Worm (Caenorhabditis elegans) whole organism, late embryonic: ENCODE results near the gene ugt-56.

Experiments used
- C08G9.2 ChIP-seq: sonication (generic microtip); optimal IDR thresholded peaks from 2 replicates; lab custom pipeline; 2016; ENCODE audit warnings: mild to moderate bottlenecking, missing genetic modification characterization, moderate library complexity, missing compliant biosample characterization
- C38D4.7 ChIP-seq: fragments of 200-800 bp; sonication (Bioruptor generic); optimal IDR thresholded peaks from 2 replicates; lab custom pipeline; 2018; ENCODE audit warnings: mild to moderate bottlenecking, missing genetic modification characterization, moderate library complexity, missing compliant biosample characterization
- K02D7.2 ChIP-seq: sonication (generic microtip); optimal IDR thresholded peaks from 2 replicates; lab custom pipeline; 2017; ENCODE audit warnings: mild to moderate bottlenecking, missing genetic modification characterization, missing compliant biosample characterization
- T23F11.4 ChIP-seq: fragments of 200-800 bp; sonication (Bioruptor generic); optimal IDR thresholded peaks from 2 replicates; lab custom pipeline; 2018; ENCODE audit warnings: mild to moderate bottlenecking, missing genetic modification characterization, missing compliant biosample characterization
- Y22D7AL.16 ChIP-seq: sonication (generic microtip); optimal IDR thresholded peaks from 2 replicates; lab custom pipeline; 2016; ENCODE audit warnings: missing genetic modification characterization, missing compliant biosample characterization
- ama-1 ChIP-seq: fragments of 150-350 bp; optimal IDR thresholded peaks from 2 replicates; lab custom pipeline; 2014
- ceh-18 ChIP-seq: sonication (generic microtip); optimal IDR thresholded peaks from 2 replicates; lab custom pipeline; 2016; ENCODE audit warnings: missing genetic modification characterization, missing compliant biosample characterization
- ceh-19 ChIP-seq: fragments of 200-800 bp; sonication (Bioruptor generic); optimal IDR thresholded peaks from 2 replicates; lab custom pipeline; 2018; ENCODE audit warnings: mild to moderate bottlenecking, missing genetic modification characterization, missing compliant biosample characterization
- ceh-2 ChIP-seq: sonication (generic microtip); optimal IDR thresholded peaks from 2 replicates; lab custom pipeline; 2016; ENCODE audit warnings: missing genotype, missing genetic modification characterization, missing compliant biosample characterization
- ceh-22 ChIP-seq: sonication (generic microtip); optimal IDR thresholded peaks from 2 replicates; lab custom pipeline; 2017; ENCODE audit warnings: missing biosample characterization, missing genetic modification characterization
- ceh-30 ChIP-seq: fragments of 150-350 bp; optimal IDR thresholded peaks from 2 replicates; lab custom pipeline; 2014; ENCODE audit warnings: missing biosample characterization, missing genetic modification characterization
- ceh-34 ChIP-seq: sonication (generic microtip); optimal IDR thresholded peaks from 2 replicates; lab custom pipeline; 2016; ENCODE audit warnings: mild to moderate bottlenecking, missing genetic modification characterization, missing compliant biosample characterization
- ceh-45 ChIP-seq: fragments of 200-800 bp; sonication (Bioruptor generic); IDR thresholded peaks from 2 replicates; pipeline ENCODE4 v1.3.6; 2022; ENCODE audit warnings: missing genetic modification reagents, missing genetic modification characterization, missing compliant biosample characterization
- ceh-48 ChIP-seq: sonication (generic microtip); optimal IDR thresholded peaks from 2 replicates; lab custom pipeline; 2016; ENCODE audit warnings: missing genetic modification characterization, inconsistent platforms, missing compliant biosample characterization
- elt-2 ChIP-seq: sonication (generic microtip); optimal IDR thresholded peaks from 2 replicates; lab custom pipeline; 2016; ENCODE audit warnings: missing genetic modification reagents, missing genetic modification characterization, missing compliant biosample characterization
- eyg-1 ChIP-seq: sonication (generic microtip); optimal IDR thresholded peaks from 2 replicates; lab custom pipeline; 2016; ENCODE audit warnings: missing genotype, missing genetic modification characterization, missing compliant biosample characterization
- fkh-10 ChIP-seq: fragments of 150-350 bp; optimal IDR thresholded peaks from 2 replicates; lab custom pipeline; 2014; ENCODE audit warnings: missing biosample characterization, missing genetic modification reagents, missing genetic modification characterization
- gmeb-2 ChIP-seq: sonication (generic microtip); optimal IDR thresholded peaks from 2 replicates; lab custom pipeline; 2016; ENCODE audit warnings: missing genetic modification characterization, inconsistent platforms, missing compliant biosample characterization
- hlh-30 ChIP-seq: sonication (generic microtip); optimal IDR thresholded peaks from 2 replicates; lab custom pipeline; 2017; ENCODE audit warnings: antibody characterized with exemption, missing genetic modification characterization, missing compliant biosample characterization; ENCODE audit not compliant: insufficient read depth
- hlh-8 ChIP-seq: sonication (generic microtip); optimal IDR thresholded peaks from 2 replicates; lab custom pipeline; 2016; ENCODE audit warnings: missing genotype, missing genetic modification characterization, missing compliant biosample characterization
- nfya-1 ChIP-seq: sonication (generic microtip); optimal IDR thresholded peaks from 2 replicates; lab custom pipeline; 2017; ENCODE audit warnings: missing genetic modification characterization, mild to moderate bottlenecking, missing compliant biosample characterization, antibody characterized with exemption, moderate library complexity
- nhr-232 ChIP-seq: sonication (generic microtip); optimal IDR thresholded peaks from 2 replicates; lab custom pipeline; 2016; ENCODE audit warnings: missing genetic modification characterization, missing compliant biosample characterization
- pat-9 ChIP-seq: fragments of 200-800 bp; sonication (Bioruptor generic); optimal IDR thresholded peaks from 2 replicates; lab custom pipeline; 2018; ENCODE audit warnings: mild to moderate bottlenecking, missing genetic modification characterization, moderate library complexity, missing compliant biosample characterization
- pha-4 ChIP-seq: fragments of 150-350 bp; optimal IDR thresholded peaks from 2 replicates; lab custom pipeline; 2018; ENCODE audit warnings: missing biosample characterization, missing genetic modification reagents, missing genetic modification characterization
- pqm-1 ChIP-seq: sonication (generic microtip); optimal IDR thresholded peaks from 2 replicates; lab custom pipeline; 2016; ENCODE audit warnings: missing genetic modification characterization, missing compliant biosample characterization
- ref-2 ChIP-seq: sonication (generic microtip); optimal IDR thresholded peaks from 2 replicates; lab custom pipeline; 2016; ENCODE audit warnings: missing genetic modification characterization, missing compliant biosample characterization
- rnt-1 ChIP-seq: sonication (generic microtip); optimal IDR thresholded peaks from 2 replicates; lab custom pipeline; 2016; ENCODE audit warnings: missing genetic modification characterization, missing compliant biosample characterization
- sdc-2 ChIP-seq: sonication (generic microtip); optimal IDR thresholded peaks from 2 replicates; lab custom pipeline; 2016; ENCODE audit warnings: missing genotype, missing genetic modification characterization, missing compliant biosample characterization
- sox-2 ChIP-seq: fragments of 200-800 bp; sonication (Bioruptor generic); IDR thresholded peaks from 2 replicates; pipeline ENCODE4 v1.3.6; 2022; ENCODE audit warnings: missing genetic modification reagents, missing genetic modification characterization, missing compliant biosample characterization
- sox-4 ChIP-seq: sonication (generic microtip); optimal IDR thresholded peaks from 2 replicates; lab custom pipeline; 2017; ENCODE audit warnings: mild to moderate bottlenecking, missing genetic modification characterization, inconsistent platforms, missing compliant biosample characterization
- syd-9 ChIP-seq: sonication (generic microtip); optimal IDR thresholded peaks from 2 replicates; lab custom pipeline; 2016; ENCODE audit warnings: mild to moderate bottlenecking, missing genetic modification characterization, moderate library complexity, missing compliant biosample characterization
- tbx-2 ChIP-seq: sonication (generic microtip); optimal IDR thresholded peaks from 2 replicates; lab custom pipeline; 2016; ENCODE audit warnings: missing genetic modification characterization, missing compliant biosample characterization
- tbx-7 ChIP-seq: sonication (generic microtip); optimal IDR thresholded peaks from 2 replicates; lab custom pipeline; 2016; ENCODE audit warnings: missing genotype, missing genetic modification characterization, missing compliant biosample characterization
- unc-3 ChIP-seq, 2 experiments: fragments of 200-800 bp in 1 of 2; sonication (Bioruptor generic) in 1 of 2; sonication (generic microtip) in 1 of 2; conservative IDR thresholded peaks in 1 of 2; optimal IDR thresholded peaks in 1 of 2; 2 replicates each; pipeline versions ENCODE4 v1.3.6 to Lab custom; 2016 to 2022; ENCODE audit warnings: missing compliant biosample characterization in 2 of 2, missing genetic modification characterization in 2 of 2, missing genetic modification reagents in 1 of 2
- unc-42 ChIP-seq: sonication (generic microtip); optimal IDR thresholded peaks from 2 replicates; lab custom pipeline; 2016; ENCODE audit warnings: missing genotype, missing genetic modification characterization, missing compliant biosample characterization
- unc-55 ChIP-seq: sonication (generic microtip); optimal IDR thresholded peaks from 2 replicates; lab custom pipeline; 2017; ENCODE audit warnings: missing biosample characterization, missing genetic modification reagents, missing genetic modification characterization
- zip-5 ChIP-seq: sonication (generic microtip); optimal IDR thresholded peaks from 2 replicates; lab custom pipeline; 2016; ENCODE audit warnings: missing genetic modification characterization, missing compliant biosample characterization

Gene ugt-56

ce11 chrV:12252272-12252671 is 6.5 kb upstream of the ugt-56 start, which contains the start of gene lrx-1:
lrx-1 (plus strand) TSS chrV:12252572.
- TF ChIP-seq ceh-19 (GFP tag; lab: Kevin White, UChicago) (no peak), zip-5 (tag; lab: Kevin White, UChicago) (no peak), sox-4 (tag; lab: Kevin White, UChicago) (no peak), ceh-45 (GFP tag; lab: Robert Waterston, UW) (no peak), gmeb-2 (no peak), rnt-1 (tag; lab: Kevin White, UChicago) (no peak), T23F11.4 (no peak), elt-2 (tag; lab: Kevin White, UChicago) (no peak), unc-55 (no peak), ceh-18 (tag; lab: Kevin White, UChicago) (no peak), pha-4 (tag; lab: Kevin White, UChicago) (no peak)

DNA sequence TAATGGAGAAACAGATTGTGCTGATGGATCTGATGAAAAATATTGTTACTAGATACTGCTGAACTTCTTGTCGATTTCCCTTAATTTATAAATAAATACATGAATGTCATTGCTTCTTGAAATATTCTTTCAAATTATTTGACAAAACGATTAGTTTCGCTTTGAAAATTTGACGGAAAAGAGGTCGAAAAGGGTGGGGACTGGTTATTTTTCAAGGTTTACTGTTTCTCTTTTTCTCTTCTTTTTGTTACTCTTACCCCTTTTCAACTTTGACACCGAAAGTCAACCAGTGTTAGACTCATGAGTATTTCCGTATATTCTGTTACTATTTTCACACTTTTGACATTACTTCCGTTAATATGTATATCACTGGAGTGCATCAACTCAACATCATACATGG is 3.4 kb upstream of the ugt-56 start, which contains the start of gene T04H1.12:
Gene T04H1.12 (plus strand): TSS at position 301 of the 400 bp plus-strand sequence.
- TF ChIP-seq C38D4.7 (GFP tag; lab: Kevin White, UChicago) = no peak
- TF ChIP-seq eyg-1 = no peak
- no peak for TF ChIP-seq pqm-1 (tag; lab: Kevin White, UChicago)
- no peak for TF ChIP-seq unc-42 (tag; lab: Kevin White, UChicago)
- no peak for TF ChIP-seq elt-2 (tag; lab: Kevin White, UChicago)
- no peak for TF ChIP-seq ceh-34 (tag; lab: Kevin White, UChicago)
- no peak for TF ChIP-seq tbx-2 (tag; lab: Kevin White, UChicago)
- no peak for TF ChIP-seq tbx-7 (tag; lab: Kevin White, UChicago)
- TF ChIP-seq syd-9 (tag; lab: Kevin White, UChicago) = no peak
- TF ChIP-seq hlh-8 = no peak
- TF ChIP-seq ceh-30 (tag; lab: Kevin White, UChicago) = no peak
- TF ChIP-seq Y22D7AL.16 (tag; lab: Kevin White, UChicago) = no peak
- TF ChIP-seq hlh-30 (tag; lab: Kevin White, UChicago) = no peak
- no peak for TF ChIP-seq ceh-45 (GFP tag; lab: Robert Waterston, UW)
- TF ChIP-seq fkh-10 (GFP tag; lab: Kevin White, UChicago) = no peak
- TF ChIP-seq ceh-19 (GFP tag; lab: Kevin White, UChicago) = no peak
- TF ChIP-seq, all 69 proteins: peak for 0

ce11 chrV:12256398-12256797 is 2.4 kb upstream of the ugt-56 start, which contains the start of gene ugt-55:
ugt-55 (plus strand) TSS chrV:12256698.
- no peak for TF ChIP-seq hlh-30 (tag; lab: Kevin White, UChicago)
- no peak for TF ChIP-seq ama-1 (lab: Kevin White, UChicago)
- TF ChIP-seq zip-5 (tag; lab: Kevin White, UChicago) = no peak
- TF ChIP-seq unc-3 (GFP tag; conservative IDR thresholded peaks at IDR 0.05; lab: Robert Waterston, UW) = no peak
- TF ChIP-seq unc-3 (tag; optimal IDR thresholded peaks at IDR 0.05; lab: Kevin White, UChicago) = no peak
- TF ChIP-seq eyg-1 = no peak
- TF ChIP-seq pat-9 (tag; lab: Kevin White, UChicago) = no peak
- TF ChIP-seq ref-2 (tag; lab: Kevin White, UChicago) = no peak
- no peak for TF ChIP-seq ceh-22 (tag; lab: Kevin White, UChicago)
- no peak for TF ChIP-seq ceh-45 (GFP tag; lab: Robert Waterston, UW)

- TF ChIP-seq pha-4 (tag; lab: Kevin White, UChicago) (no peak), nhr-232 (tag; lab: Kevin White, UChicago) (no peak), fkh-10 (GFP tag; lab: Kevin White, UChicago) (no peak), syd-9 (tag; lab: Kevin White, UChicago) (no peak), ceh-2 (tag; lab: Kevin White, UChicago) (no peak), ceh-18 (tag; lab: Kevin White, UChicago) (no peak), sox-2 (GFP tag; lab: Robert Waterston, UW) (no peak), nfya-1 (tag; lab: Kevin White, UChicago) (no peak), ceh-48 (no peak), tbx-2 (tag; lab: Kevin White, UChicago) (no peak), K02D7.2 (no peak), C08G9.2 (tag; lab: Kevin White, UChicago) (no peak), sdc-2 (tag; lab: Kevin White, UChicago) (no peak)
Measured at ce11 chrV:12261377-12261776, 2.6 kb downstream of the ugt-56 start, which contains the start of gene tbb-6. tbb-6 (plus strand) TSS chrV:12261531.
